Worm (Caenorhabditis elegans) whole organism, L3 larva: ENCODE results near the gene F10D2.8.

Experiments
- R02D3.7 ChIP-seq: fragments of 150-350 bp; optimal IDR thresholded peaks from 2 replicates; lab custom pipeline; 2014; ENCODE audit warnings: missing biosample characterization, missing genetic modification characterization
- fos-1 ChIP-seq: fragments of 150-350 bp; optimal IDR thresholded peaks from 2 replicates; lab custom pipeline; 2014; ENCODE audit warnings: missing biosample characterization, missing genetic modification characterization
- jun-1 ChIP-seq: fragments of 150-350 bp; optimal IDR thresholded peaks from 2 replicates; lab custom pipeline; 2014; ENCODE audit warnings: missing biosample characterization, missing genetic modification reagents, missing genetic modification characterization
- nhr-11 ChIP-seq: fragments of 150-350 bp; optimal IDR thresholded peaks from 2 replicates; lab custom pipeline; 2014; ENCODE audit warnings: missing biosample characterization, missing genetic modification characterization
- nhr-76 ChIP-seq: fragments of 150-350 bp; sonication (generic microtip); optimal IDR thresholded peaks from 5 replicates; lab custom pipeline; 2014; ENCODE audit warnings: missing biosample characterization, missing genetic modification characterization
- skn-1 ChIP-seq: fragments of 150-350 bp; optimal IDR thresholded peaks from 2 replicates; lab custom pipeline; 2014; ENCODE audit warnings: missing biosample characterization, missing genetic modification characterization
- ztf-11 ChIP-seq: fragments of 150-350 bp; optimal IDR thresholded peaks from 2 replicates; lab custom pipeline; 2014; ENCODE audit warnings: missing biosample characterization, missing genetic modification characterization
- ztf-4 ChIP-seq: fragments of 150-350 bp; optimal IDR thresholded peaks from 2 replicates; lab custom pipeline; 2014; ENCODE audit warnings: missing biosample characterization, missing genetic modification characterization

- TF ChIP-seq nhr-76: no peak
- TF ChIP-seq ztf-4 (tag; lab: Kevin White, UChicago): no peak
- TF ChIP-seq skn-1 (tag; lab: Kevin White, UChicago): no peak
- no peak for TF ChIP-seq R02D3.7 (tag; lab: Kevin White, UChicago)
- TF ChIP-seq ztf-11 (tag; lab: Kevin White, UChicago): no peak
- no peak for TF ChIP-seq fos-1
- no peak for TF ChIP-seq jun-1 (tag; lab: Kevin White, UChicago)
- TF ChIP-seq nhr-11: no peak
Observed at ce11 chrV:7120168-7120567, 30.3 kb downstream of the F10D2.8 start, which contains the start of gene srx-34.
